Comparison of ENCODE assay signal across 1 worm cellular context in genomic region chrV:11046730-11047129, ce11.
TF ChIP-seq lines count a peak whose summit lies in the region.

dhs-18 (minus strand) TSS chrV:11046833.

TF ChIP-seq in whole organism, L4 larva, 104 proteins besides CTCF, POLR2A, EP300 and RAD21 (continued from another document):
- TF ChIP-seq dve-1 (tag; optimal IDR thresholded peaks at IDR 0.05; lab: Kevin White, UChicago; ENCODE audit: insufficient read depth), result peak; percentile 9
- no peak for TF ChIP-seq nhr-102 (tag; optimal IDR thresholded peaks at IDR 0.05; lab: Kevin White, UChicago)
- no peak for TF ChIP-seq T20F7.1 (GFP tag; optimal IDR thresholded peaks at IDR 0.05; lab: Kevin White, UChicago)
- TF ChIP-seq tra-1 (GFP tag; IDR thresholded peaks at IDR 0.05; lab: Robert Waterston, UW), result no peak
- TF ChIP-seq mdt-29 (GFP tag; IDR thresholded peaks at IDR 0.05; lab: Robert Waterston, UW), result no peak
- no peak for TF ChIP-seq zfp-3 (GFP tag; conservative IDR thresholded peaks at IDR 0.05; lab: Robert Waterston, UW)
- TF ChIP-seq lin-29 (GFP tag; IDR thresholded peaks at IDR 0.05; lab: Robert Waterston, UW), result no peak
- TF ChIP-seq dmd-9 (GFP tag; IDR thresholded peaks at IDR 0.05; lab: Robert Waterston, UW), result no peak
- TF ChIP-seq nhr-10 (tag; optimal IDR thresholded peaks at IDR 0.05; lab: Kevin White, UChicago), result no peak
- TF ChIP-seq spr-3 (GFP tag; optimal IDR thresholded peaks at IDR 0.05; lab: Kevin White, UChicago), result no peak
- peak; percentile 11 for TF ChIP-seq hlh-11 (tag; optimal IDR thresholded peaks at IDR 0.05; lab: Kevin White, UChicago)
- TF ChIP-seq R02D3.7 (tag; optimal IDR thresholded peaks at IDR 0.05; lab: Kevin White, UChicago), result no peak
- no peak for TF ChIP-seq dpl-1 (GFP tag; optimal IDR thresholded peaks at IDR 0.05; lab: Kevin White, UChicago)
